Worm (Caenorhabditis elegans): ENCODE results near the gene pes-23.

Gene pes-23

DNA sequence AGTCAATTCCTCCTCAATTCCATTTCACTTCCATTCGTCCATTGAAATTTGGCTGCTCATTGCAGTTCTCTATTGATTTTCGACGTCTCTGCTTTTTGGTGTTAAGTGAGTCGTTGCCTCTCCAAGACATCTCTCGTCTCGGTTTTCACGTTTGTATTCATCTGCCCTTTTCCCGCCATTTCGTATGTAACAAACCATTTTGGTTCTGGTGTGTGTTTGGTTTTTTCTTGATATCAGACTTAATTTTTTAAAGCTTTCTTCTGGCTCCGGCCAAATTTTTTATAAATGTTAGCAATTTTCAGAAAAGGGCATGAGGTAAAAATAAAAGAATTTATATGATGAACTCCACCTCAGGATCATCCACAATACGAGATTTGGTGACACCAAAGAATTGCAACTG lies 34.3 kb downstream of the pes-23 start, which contains the start of gene C16E9.2:
Gene C16E9.2 (plus strand): TSS at position 301 of the 400 bp plus-strand sequence.
- no peak for TF ChIP-seq pqm-1 (tag; optimal IDR thresholded peaks at IDR 0.05)
- TF ChIP-seq nhr-11 (tag; optimal IDR thresholded peaks at IDR 0.05) = no peak
- no peak for TF ChIP-seq eyg-1 (tag; optimal IDR thresholded peaks at IDR 0.05)
- no peak for TF ChIP-seq hlh-15 (tag; optimal IDR thresholded peaks at IDR 0.05)
- TF ChIP-seq ceh-18 (tag; optimal IDR thresholded peaks at IDR 0.05) = no peak
- TF ChIP-seq tbx-2 (tag; optimal IDR thresholded peaks at IDR 0.05) = no peak
- TF ChIP-seq sox-2 (GFP tag; IDR thresholded peaks at IDR 0.05) = no peak
- TF ChIP-seq fax-1 (tag; optimal IDR thresholded peaks at IDR 0.05) = no peak
- no peak for TF ChIP-seq ceh-19 (GFP tag; optimal IDR thresholded peaks at IDR 0.05)
- TF ChIP-seq lim-6 (tag; optimal IDR thresholded peaks at IDR 0.05) = no peak
- TF ChIP-seq elt-4 (tag; optimal IDR thresholded peaks at IDR 0.05) = no peak
- TF ChIP-seq elt-2 (tag; optimal IDR thresholded peaks at IDR 0.05) = no peak
- TF ChIP-seq ets-4 (tag; optimal IDR thresholded peaks at IDR 0.05) = no peak

DNA sequence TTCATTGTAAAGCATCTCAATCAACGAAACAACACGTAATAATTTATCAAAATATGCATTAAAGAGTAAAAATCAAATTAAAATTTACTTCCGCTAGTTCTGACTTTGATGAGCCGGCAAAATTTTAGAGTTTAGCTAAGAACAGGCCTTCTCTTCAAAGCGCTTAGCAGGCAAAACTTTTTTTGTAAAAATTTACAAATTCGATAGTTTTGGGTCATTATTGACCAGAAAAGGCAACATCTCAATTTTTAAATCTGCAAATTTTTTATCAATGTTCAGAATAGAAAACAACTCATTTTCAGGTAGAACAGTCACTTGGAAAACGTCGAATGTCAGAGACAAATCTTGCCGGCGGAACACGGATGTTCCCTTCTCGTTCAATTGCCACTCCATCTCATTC lies 36.6 kb downstream of the pes-23 start:
- TF ChIP-seq odd-2 (tag; optimal IDR thresholded peaks at IDR 0.05) (no peak), fkh-10 (GFP tag; optimal IDR thresholded peaks at IDR 0.05) (no peak), nhr-232 (tag; optimal IDR thresholded peaks at IDR 0.05) (no peak), ceh-48 (tag; optimal IDR thresholded peaks at IDR 0.05) (no peak), npax-4 (tag; optimal IDR thresholded peaks at IDR 0.05) (no peak), nhr-11 (tag; optimal IDR thresholded peaks at IDR 0.05) (no peak), tbx-2 (tag; optimal IDR thresholded peaks at IDR 0.05) (no peak), fax-1 (tag; optimal IDR thresholded peaks at IDR 0.05) (no peak), ceh-18 (tag; optimal IDR thresholded peaks at IDR 0.05) (no peak), ztf-16 (tag; optimal IDR thresholded peaks at IDR 0.05) (no peak), ceh-14 (tag; optimal IDR thresholded peaks at IDR 0.05) (no peak), F13H6.1 (tag; optimal IDR thresholded peaks at IDR 0.05) (no peak), K02D7.2 (tag; optimal IDR thresholded peaks at IDR 0.05) (no peak), eyg-1 (tag; optimal IDR thresholded peaks at IDR 0.05) (no peak), ceh-9 (tag; optimal IDR thresholded peaks at IDR 0.05) (no peak), ets-4 (tag; optimal IDR thresholded peaks at IDR 0.05) (no peak), elt-2 (tag; optimal IDR thresholded peaks at IDR 0.05) (no peak), che-1 (tag; optimal IDR thresholded peaks at IDR 0.05) (no peak), ceh-31 (tag; optimal IDR thresholded peaks at IDR 0.05) (no peak)

DNA sequence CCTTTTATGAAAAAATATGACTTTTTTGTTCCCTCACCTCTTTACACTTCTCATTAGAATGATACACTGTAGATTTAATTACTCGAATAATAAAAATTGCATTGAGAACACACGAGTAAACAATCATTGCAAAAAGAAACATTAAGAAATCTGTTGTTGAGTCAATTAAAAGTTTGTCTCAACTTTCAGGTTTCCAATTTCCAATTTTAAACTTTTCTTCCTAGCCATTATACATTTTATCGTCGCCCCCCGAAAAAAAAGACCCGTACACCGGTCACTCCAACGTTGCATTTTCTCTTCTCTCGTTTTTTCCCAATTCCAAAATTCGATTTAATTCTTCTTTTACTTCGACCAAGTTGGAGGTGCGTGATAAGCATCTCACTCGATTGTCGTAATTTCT lies 38.7 kb downstream of the pes-23 start, which contains the start of gene C16E9.1:
Gene C16E9.1 (plus strand): TSS at position 301 of the 400 bp plus-strand sequence.
- TF ChIP-seq pat-9 (tag; optimal IDR thresholded peaks at IDR 0.05) = no peak
- no peak for TF ChIP-seq ceh-2 (tag; optimal IDR thresholded peaks at IDR 0.05)
- no peak for TF ChIP-seq pros-1 (tag; optimal IDR thresholded peaks at IDR 0.05)
- TF ChIP-seq hlh-15 (tag; optimal IDR thresholded peaks at IDR 0.05) = no peak
- no peak for TF ChIP-seq ceh-18 (tag; optimal IDR thresholded peaks at IDR 0.05)
- no peak for TF ChIP-seq C08G9.2 (tag; optimal IDR thresholded peaks at IDR 0.05)
- TF ChIP-seq ama-1 (optimal IDR thresholded peaks at IDR 0.05) = no peak
- no peak for TF ChIP-seq hlh-30 (tag; optimal IDR thresholded peaks at IDR 0.05; ENCODE audit: insufficient read depth)
- no peak for TF ChIP-seq ceh-48 (tag; optimal IDR thresholded peaks at IDR 0.05)
- no peak for TF ChIP-seq fkh-6 (tag; optimal IDR thresholded peaks at IDR 0.05)
- no peak for TF ChIP-seq ahr-1 (tag; optimal IDR thresholded peaks at IDR 0.05)
- TF ChIP-seq K02D7.2 (tag; optimal IDR thresholded peaks at IDR 0.05) = no peak
- no peak for TF ChIP-seq pha-4 (tag; optimal IDR thresholded peaks at IDR 0.05)
- no peak for TF ChIP-seq unc-42 (tag; optimal IDR thresholded peaks at IDR 0.05)
- TF ChIP-seq pax-1 (tag; optimal IDR thresholded peaks at IDR 0.05) = no peak
- TF ChIP-seq ref-2 (tag; optimal IDR thresholded peaks at IDR 0.05) = no peak

DNA sequence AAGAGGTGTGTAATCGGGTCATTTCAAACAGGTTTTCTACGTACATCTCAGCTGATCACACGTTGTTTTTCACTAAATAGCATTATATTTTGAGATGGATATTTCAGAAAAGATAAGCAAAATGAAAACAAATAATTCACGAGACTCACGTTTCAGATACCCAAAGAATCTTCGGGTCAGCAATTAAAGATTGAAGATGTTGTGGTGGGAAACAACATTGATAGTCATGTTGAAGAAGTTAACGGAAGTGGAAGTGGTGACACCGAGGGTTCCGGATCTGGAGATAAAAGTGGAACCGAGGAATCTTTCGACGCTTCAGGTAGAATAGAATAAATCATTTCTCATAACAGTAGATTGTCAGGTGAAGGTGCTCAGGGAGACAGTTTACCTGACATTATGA lies 39.6 kb downstream of the pes-23 start:
- TF ChIP-seq ceh-18 (tag; optimal IDR thresholded peaks at IDR 0.05) (no peak), pros-1 (tag; optimal IDR thresholded peaks at IDR 0.05) (no peak), nhr-11 (tag; optimal IDR thresholded peaks at IDR 0.05) (no peak), ahr-1 (tag; optimal IDR thresholded peaks at IDR 0.05) (no peak), hlh-6 (tag; optimal IDR thresholded peaks at IDR 0.05) (no peak), rnt-1 (tag; optimal IDR thresholded peaks at IDR 0.05) (no peak), ceh-24 (tag; optimal IDR thresholded peaks at IDR 0.05) (no peak), unc-3 (GFP tag; conservative IDR thresholded peaks at IDR 0.05) (no peak), unc-3 (tag; optimal IDR thresholded peaks at IDR 0.05) (no peak), unc-55 (GFP tag; optimal IDR thresholded peaks at IDR 0.05) (no peak), lin-11 (tag; optimal IDR thresholded peaks at IDR 0.05) (no peak), sox-2 (GFP tag; IDR thresholded peaks at IDR 0.05) (no peak), ceh-34 (tag; optimal IDR thresholded peaks at IDR 0.05) (no peak), hlh-30 (tag; optimal IDR thresholded peaks at IDR 0.05; ENCODE audit: insufficient read depth) (no peak), fax-1 (tag; optimal IDR thresholded peaks at IDR 0.05) (no peak), odd-2 (tag; optimal IDR thresholded peaks at IDR 0.05) (no peak)

All from whole organism, late embryonic.